Worm (Caenorhabditis elegans) whole organism, L4 larva: ENCODE results near the gene T28B11.1.

Experiments used
- Y75B8A.6 ChIP-seq: fragments of 200-800 bp; sonication (Bioruptor generic); IDR thresholded peaks from 2 replicates; pipeline ENCODE4 v1.3.6; 2022; ENCODE audit warnings: missing genetic modification reagents, missing genetic modification characterization, missing compliant biosample characterization
- lsy-2 ChIP-seq, 2 experiments: fragments of 150-350 bp in 1 of 2; sonication (generic microtip) in 1 of 2; optimal IDR thresholded peaks; 2 replicates each; lab custom pipeline; 2014 to 2017; ENCODE audit warnings: missing biosample characterization in 2 of 2, missing genetic modification characterization in 2 of 2
- nhr-6 ChIP-seq: fragments of 150-350 bp; optimal IDR thresholded peaks from 2 replicates; lab custom pipeline; 2014; ENCODE audit warnings: missing biosample characterization, missing genetic modification characterization
- snpc-1.2 ChIP-seq: fragments of 200-800 bp; sonication (Bioruptor generic); IDR thresholded peaks from 2 replicates; pipeline ENCODE4 v1.3.6; 2022; ENCODE audit warnings: missing genetic modification reagents, missing genetic modification characterization, missing compliant biosample characterization
- tag-97 ChIP-seq: fragments of 200-800 bp; sonication (Bioruptor generic); IDR thresholded peaks from 2 replicates; pipeline ENCODE4 v1.3.6; 2022; ENCODE audit warnings: missing genetic modification characterization, missing compliant biosample characterization
- unc-62 ChIP-seq, 3 experiments: fragments of 150-350 bp in 1 of 3; sonication (generic microtip); optimal IDR thresholded peaks in 2 of 3; peaks in 1 of 3; 1 replicate in 1 of 3; 2 replicates in 2 of 3; lab custom pipeline; 2014 to 2017; ENCODE audit warnings: missing biosample characterization in 3 of 3, missing genetic modification characterization in 3 of 3, missing genetic modification reagents in 3 of 3, missing genotype in 1 of 3

- no peak for TF ChIP-seq nhr-6
- no peak for TF ChIP-seq tag-97 (GFP tag; lab: Robert Waterston, UW)
- peak in 1 of 2 experiments; percentile 26 for TF ChIP-seq unc-62 (GFP tag; optimal IDR thresholded peaks at IDR 0.05 in 1 of 2; lab: Kevin White, UChicago)
- no peak for TF ChIP-seq unc-62 (tag; optimal IDR thresholded peaks at IDR 0.05; lab: Kevin White, UChicago)
- TF ChIP-seq lsy-2 (tag; optimal IDR thresholded peaks at IDR 0.05; lab: Kevin White, UChicago): no peak
- TF ChIP-seq Y75B8A.6 (GFP tag; lab: Robert Waterston, UW): no peak
- TF ChIP-seq snpc-1.2 (GFP tag; lab: Robert Waterston, UW): no peak
These were observed 11.3 kb downstream of the T28B11.1 start for ce11 chrV:10720876-10721275.
